Worm (Caenorhabditis elegans): ENCODE results near the gene W02B12.16.

DNA sequence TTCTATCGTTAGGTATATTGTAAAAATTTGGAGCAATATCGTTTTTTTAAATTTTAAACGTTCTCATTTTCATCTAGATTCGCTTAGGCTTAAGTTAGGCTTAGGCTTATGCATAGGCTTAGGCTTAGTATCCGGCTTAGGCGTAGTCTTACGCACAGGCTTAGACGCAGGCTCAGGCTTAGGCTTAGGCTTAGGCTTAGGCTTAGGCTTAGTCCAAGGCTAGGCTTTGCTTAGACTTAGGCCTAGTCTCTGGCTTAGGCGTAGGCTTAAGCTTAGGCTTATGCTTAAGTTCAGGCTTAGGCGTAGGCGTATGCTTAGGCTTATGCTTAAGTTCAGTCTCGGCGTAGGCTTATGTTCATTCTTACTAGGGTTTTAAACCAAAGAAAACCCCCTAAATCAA is 27.5 kb upstream of the W02B12.16 start:
- TF ChIP-seq ztf-23 (GFP tag; IDR thresholded peaks at IDR 0.05) (no peak), flt-1 (GFP tag; IDR thresholded peaks at IDR 0.05) (no peak), ztf-29 (GFP tag; IDR thresholded peaks at IDR 0.05) (peak; percentile 67; the same call in 1 of the 2 replicates), klf-2 (GFP tag; conservative IDR thresholded peaks at IDR 0.05) (no peak), cog-1 (tag; optimal IDR thresholded peaks at IDR 0.05) (no peak), tab-1 (GFP tag; IDR thresholded peaks at IDR 0.05) (no peak), med-1 (GFP tag; optimal IDR thresholded peaks at IDR 0.05; ENCODE audit: insufficient read depth) (no peak), ref-1 (GFP tag; conservative IDR thresholded peaks at IDR 0.05) (no peak), T22C8.4 (GFP tag; IDR thresholded peaks at IDR 0.05) (no peak)
